Fruit fly (Drosophila melanogaster): ENCODE results near the gene CG33286.

The CG33286 gene

DNA sequence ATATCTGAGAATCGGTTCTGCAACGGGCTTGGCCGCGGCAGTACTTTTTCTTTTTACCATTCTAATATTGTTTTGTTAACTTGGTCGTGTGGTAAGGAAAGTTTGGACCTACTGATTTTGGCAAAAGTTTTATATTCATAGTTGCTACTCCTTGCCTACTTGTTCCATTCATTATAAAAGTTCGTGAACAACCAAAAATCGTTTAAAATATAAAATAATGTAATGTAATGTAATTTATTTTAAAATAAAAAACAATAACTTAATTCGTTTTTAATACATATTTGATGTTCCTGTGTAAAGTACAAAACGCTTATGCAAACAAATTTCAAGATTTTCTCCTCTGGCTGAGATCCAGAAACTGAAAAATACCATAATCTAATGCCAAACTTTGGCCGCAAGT is at the start of gene CG33286:
Gene CG33286 (minus strand): TSS at position 101 of the 400 bp plus-strand sequence.
- TF ChIP-seq psq (optimal IDR thresholded peaks at IDR 0.05) (no peak), CG8478 (optimal IDR thresholded peaks at IDR 0.05) (no peak), Dll (optimal IDR thresholded peaks at IDR 0.05) (no peak), EcR (GFP tag; optimal IDR thresholded peaks at IDR 0.05) (no peak), pan (optimal IDR thresholded peaks at IDR 0.05) (no peak), usp (GFP tag; optimal IDR thresholded peaks at IDR 0.05) (no peak)

DNA sequence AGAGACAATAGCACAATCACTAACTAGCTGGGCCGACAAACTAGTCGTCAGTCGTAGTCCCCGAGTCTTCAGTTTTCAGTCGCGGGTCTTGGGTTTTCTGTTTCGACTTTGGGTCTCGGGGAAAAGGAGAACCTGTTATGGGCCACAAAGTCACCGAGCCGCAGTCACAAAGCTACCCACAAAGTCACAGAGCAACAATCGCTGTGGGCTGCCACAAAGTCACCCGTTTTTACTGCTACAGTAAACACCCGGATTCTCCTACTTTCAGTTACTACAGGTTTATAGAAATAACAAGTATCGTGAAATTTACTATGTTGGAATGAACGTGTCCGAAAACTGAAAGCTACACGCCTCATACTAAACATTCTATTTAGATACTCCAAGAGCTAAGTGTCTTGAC is 49.3 kb upstream of the CG33286 start:
- TF ChIP-seq CG8478 (optimal IDR thresholded peaks at IDR 0.05) (no peak), usp (GFP tag; optimal IDR thresholded peaks at IDR 0.05) (no peak), pan (optimal IDR thresholded peaks at IDR 0.05) (no peak), Dll (optimal IDR thresholded peaks at IDR 0.05) (no peak), EcR (GFP tag; optimal IDR thresholded peaks at IDR 0.05) (no peak), psq (optimal IDR thresholded peaks at IDR 0.05) (no peak)

DNA sequence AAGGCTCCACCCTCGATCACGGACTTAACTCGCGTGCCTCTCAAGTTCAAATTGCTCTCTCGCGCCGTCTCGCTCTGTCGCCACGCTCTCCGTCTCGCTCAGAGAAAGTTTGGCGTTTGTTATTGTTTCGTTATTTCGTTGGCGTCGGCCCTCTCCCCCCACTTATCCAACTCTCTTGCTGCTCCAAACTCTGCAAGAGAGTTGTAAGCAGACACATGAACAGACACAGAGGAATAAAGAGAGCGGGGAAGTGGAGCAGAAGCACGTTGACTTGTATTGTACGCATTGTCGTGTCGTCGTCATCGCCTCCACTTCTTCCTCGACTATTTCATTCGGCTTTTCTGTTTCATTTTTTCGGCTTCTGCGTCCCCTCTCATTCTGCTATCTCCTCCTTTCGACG is 48.9 kb upstream of the CG33286 start:
- TF ChIP-seq EcR (GFP tag; optimal IDR thresholded peaks at IDR 0.05) = peak in 1 of 2 experiments; percentile 87
- no peak for TF ChIP-seq psq (optimal IDR thresholded peaks at IDR 0.05)
- peak; percentile 89 for TF ChIP-seq Dll (optimal IDR thresholded peaks at IDR 0.05)
- TF ChIP-seq CG8478 (optimal IDR thresholded peaks at IDR 0.05) = no peak
- TF ChIP-seq usp (GFP tag; optimal IDR thresholded peaks at IDR 0.05) = no peak
- no peak for TF ChIP-seq pan (optimal IDR thresholded peaks at IDR 0.05)

dm6 chr3L:21014516-21014945 is 40.0 kb upstream of the CG33286 start:
- TF ChIP-seq pan (optimal IDR thresholded peaks at IDR 0.05) = no peak
- TF ChIP-seq Dll (optimal IDR thresholded peaks at IDR 0.05) = no peak
- TF ChIP-seq CG8478 (optimal IDR thresholded peaks at IDR 0.05) = no peak
- TF ChIP-seq EcR (GFP tag; optimal IDR thresholded peaks at IDR 0.05) = no peak
- no peak for TF ChIP-seq usp (GFP tag; optimal IDR thresholded peaks at IDR 0.05)
- TF ChIP-seq psq (optimal IDR thresholded peaks at IDR 0.05) = no peak

DNA sequence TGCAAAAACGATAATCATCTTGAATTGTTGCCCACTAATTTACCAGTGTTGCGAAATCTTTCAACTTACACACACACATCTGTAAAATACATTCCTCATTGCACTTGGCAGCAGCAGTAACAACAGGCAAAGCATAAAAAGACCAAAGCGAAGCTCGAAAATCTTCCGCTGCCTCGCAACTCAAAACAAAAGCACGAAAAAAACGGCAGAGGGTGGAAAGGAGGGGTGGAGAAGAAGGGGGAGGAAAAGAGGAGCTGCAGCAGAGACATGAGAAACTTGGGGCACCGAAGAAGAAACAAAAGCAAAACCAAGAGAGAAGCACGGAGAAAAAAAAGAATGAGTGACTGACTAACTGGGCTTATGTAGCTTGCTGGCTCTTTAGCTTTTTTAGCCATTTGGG is 39.0 kb upstream of the CG33286 start:
- TF ChIP-seq psq (optimal IDR thresholded peaks at IDR 0.05) (no peak), pan (optimal IDR thresholded peaks at IDR 0.05) (no peak), EcR (GFP tag; optimal IDR thresholded peaks at IDR 0.05) (no peak), CG8478 (optimal IDR thresholded peaks at IDR 0.05) (no peak), usp (GFP tag; optimal IDR thresholded peaks at IDR 0.05) (no peak), Dll (optimal IDR thresholded peaks at IDR 0.05) (no peak)

DNA sequence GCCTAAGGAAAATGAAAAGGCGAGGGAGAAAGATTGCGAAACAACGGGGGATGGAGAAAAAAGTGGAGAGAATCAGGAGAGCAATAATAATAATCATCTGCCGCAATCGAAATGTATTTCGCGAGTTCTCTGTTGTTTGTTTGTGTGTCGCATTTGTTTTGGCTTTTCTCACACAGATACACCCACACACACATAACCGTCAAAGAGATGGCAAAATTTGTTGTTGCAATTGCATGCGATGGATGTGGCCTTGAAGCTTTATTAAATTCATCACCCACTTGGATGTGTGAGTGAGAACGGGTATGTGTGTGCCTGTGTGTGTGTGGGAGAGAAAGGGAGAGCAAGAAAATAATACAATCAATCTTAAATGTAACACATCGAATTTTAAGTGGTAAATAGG is 37.2 kb upstream of the CG33286 start:
- TF ChIP-seq Dll (optimal IDR thresholded peaks at IDR 0.05) = peak; percentile 52
- TF ChIP-seq usp (GFP tag; optimal IDR thresholded peaks at IDR 0.05) = no peak

DNA sequence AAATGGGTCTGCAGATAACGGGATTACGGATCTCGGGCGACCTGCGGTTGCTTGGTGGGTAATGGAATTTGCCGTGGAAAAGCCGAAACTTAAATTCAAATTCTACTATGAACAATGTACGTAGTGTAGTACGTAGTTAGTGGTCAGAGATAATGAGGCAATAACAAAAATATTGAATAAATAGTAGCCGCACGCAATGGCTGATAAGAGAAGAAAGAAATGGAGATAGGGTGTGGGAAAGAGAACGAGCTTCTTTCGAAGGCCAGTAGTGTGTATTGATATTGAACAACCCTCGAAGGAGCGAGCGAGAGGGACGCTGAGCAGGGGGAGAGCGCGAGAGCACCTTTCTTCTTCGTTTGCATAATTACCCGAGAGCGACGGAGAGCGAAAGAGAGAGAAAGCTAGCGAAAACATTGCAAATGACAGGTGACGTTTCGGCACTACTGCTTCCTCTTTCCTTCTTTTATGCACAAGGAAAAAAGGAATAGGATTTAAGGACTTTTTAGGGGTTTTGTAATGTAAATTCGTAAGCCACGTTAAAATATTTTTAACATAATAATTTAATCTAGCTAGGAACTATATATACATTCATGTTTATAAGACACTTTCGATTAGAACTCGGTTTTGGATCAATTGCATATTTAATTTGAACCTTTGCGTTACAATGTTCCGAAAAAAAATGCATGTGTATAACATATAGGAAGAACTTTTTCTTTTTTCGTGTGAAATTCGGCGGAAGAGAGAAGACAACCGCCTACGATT is 36.5 kb upstream of the CG33286 start:
- TF ChIP-seq Dll (optimal IDR thresholded peaks at IDR 0.05) = peak; percentile 74
- no peak for TF ChIP-seq CG8478 (optimal IDR thresholded peaks at IDR 0.05)
- no peak for TF ChIP-seq psq (optimal IDR thresholded peaks at IDR 0.05)
- no peak for TF ChIP-seq usp (GFP tag; optimal IDR thresholded peaks at IDR 0.05)
- TF ChIP-seq pan (optimal IDR thresholded peaks at IDR 0.05) = no peak
- no peak for TF ChIP-seq EcR (GFP tag; optimal IDR thresholded peaks at IDR 0.05)

DNA sequence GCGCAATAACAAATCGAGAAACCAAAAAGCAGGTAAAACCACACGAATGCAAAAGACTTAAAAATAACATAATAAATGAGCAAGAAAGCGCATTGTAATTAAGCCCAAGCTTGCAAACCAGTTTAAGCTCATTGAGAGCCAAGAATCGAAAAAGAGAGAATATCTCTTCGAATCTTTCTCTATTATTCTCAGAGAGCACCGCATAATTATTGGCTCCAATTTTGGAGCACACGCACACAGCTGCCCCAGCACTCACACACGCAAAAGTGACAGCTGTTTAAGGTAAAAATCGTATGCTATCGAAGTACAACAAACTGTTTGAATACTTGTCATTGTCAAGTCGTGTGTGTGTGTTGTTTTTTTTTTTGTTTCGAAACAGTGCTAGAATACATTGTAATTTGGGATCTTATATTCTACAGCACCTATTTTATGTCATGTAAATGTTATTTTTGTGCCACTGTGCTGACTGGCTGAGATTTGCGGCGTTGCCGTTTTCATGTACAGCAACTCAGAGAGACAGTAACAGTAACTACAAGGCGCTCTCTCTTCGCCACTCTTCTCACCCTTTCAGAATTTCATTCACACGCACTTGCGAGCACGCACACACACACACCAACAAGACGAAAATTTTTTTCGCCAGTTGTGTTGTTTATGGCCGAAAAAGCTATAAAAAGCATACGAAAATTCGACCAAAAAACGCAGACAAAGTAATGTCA is 35.1 kb upstream of the CG33286 start:
- TF ChIP-seq CG8478 (optimal IDR thresholded peaks at IDR 0.05) (no peak), Dll (optimal IDR thresholded peaks at IDR 0.05) (peak; percentile 66), EcR (GFP tag; optimal IDR thresholded peaks at IDR 0.05) (no peak)

DNA sequence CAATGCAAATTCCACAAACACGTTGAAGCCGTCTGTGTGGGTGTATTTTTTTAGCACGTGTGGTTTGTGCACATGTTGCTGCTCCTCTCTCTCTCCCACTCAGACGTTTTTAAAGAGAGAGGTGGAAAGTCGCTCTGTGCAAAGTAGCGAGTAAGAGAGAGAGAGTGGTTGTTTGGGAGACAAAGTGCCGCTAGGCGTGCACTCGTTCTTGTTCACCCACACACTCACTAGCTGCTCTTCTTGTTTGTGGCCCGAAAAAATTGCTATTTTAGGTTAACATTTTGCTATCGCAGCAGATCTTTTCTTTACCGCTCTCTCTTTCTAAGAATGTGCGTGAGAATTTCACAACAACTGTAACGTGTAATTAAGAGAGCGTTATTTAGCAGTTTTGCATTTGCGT is 34.4 kb upstream of the CG33286 start:
- TF ChIP-seq CG8478 (optimal IDR thresholded peaks at IDR 0.05) = no peak
- TF ChIP-seq EcR (GFP tag; optimal IDR thresholded peaks at IDR 0.05) = no peak
- TF ChIP-seq Dll (optimal IDR thresholded peaks at IDR 0.05) = peak; percentile 44
- TF ChIP-seq psq (optimal IDR thresholded peaks at IDR 0.05) = no peak
- no peak for TF ChIP-seq usp (GFP tag; optimal IDR thresholded peaks at IDR 0.05)
- no peak for TF ChIP-seq pan (optimal IDR thresholded peaks at IDR 0.05)

DNA sequence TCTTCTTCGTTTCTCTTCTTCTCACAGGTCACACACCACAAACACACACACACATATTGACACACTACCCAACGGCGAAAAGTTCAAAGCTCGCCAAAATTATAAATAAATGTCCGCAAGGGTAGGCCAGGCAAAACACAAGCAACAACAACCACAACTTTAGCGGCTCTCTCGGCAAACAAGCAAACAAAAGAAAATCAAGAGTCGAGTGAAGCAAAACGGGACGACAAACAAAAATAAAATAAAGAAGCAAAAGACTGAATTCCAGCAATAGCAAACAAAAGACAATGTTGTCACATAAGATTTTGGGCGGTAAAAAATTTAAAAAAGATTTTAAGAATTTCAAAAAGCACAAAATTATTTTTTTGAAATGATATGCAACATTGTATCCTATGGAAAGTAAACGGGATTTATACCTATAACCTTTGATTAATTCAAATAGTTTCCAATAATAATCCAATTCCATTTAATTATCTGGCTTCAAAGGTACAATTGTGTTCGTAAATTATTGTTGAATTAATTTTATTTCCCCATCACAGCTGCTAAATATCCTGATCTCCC is 33.8 kb upstream of the CG33286 start:
- TF ChIP-seq CG8478 (optimal IDR thresholded peaks at IDR 0.05) (no peak), EcR (GFP tag; optimal IDR thresholded peaks at IDR 0.05) (peak in 1 of 2 experiments; percentile 17)

DNA sequence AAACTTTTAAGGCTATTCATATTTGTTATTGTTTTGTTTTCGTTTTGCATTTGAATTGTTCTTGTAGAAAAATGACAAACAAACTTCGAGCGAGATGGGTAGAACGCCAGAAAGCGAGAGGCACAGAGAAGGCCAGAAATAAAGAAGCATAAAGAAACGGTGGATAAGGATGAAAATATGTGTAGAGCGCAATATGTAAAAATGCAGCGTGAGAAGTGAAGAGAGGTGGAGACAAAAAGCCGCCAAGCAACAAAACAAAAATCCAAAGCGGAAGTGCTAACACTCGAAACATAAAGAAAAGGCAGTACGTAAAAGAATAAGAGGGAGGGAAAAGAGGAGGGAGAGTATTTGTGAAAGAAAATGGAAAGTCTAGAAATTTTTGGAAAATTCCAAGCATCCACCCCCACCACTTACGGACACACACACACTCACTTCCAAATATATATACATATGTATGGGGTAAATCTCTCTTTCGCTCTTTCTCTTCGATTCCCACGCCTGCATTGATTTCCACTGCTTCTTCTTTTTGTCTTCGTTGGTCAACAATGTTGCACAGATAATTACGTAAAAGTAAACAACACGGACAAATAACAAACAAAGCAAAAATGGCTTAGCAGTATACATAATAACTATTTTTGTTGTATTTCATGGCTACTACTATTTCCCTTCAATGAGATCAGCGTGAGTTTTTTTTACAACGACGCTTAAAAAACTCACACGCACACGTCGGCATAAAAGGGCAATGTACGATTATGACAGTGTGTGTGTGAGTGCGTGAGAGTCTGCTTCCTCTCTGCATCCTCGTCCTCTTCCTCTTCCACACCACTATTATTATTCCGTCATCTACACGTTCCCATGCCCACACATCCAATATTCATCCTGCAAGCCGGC is 33.1 kb upstream of the CG33286 start:
- TF ChIP-seq usp (GFP tag; optimal IDR thresholded peaks at IDR 0.05) = no peak
- no peak for TF ChIP-seq EcR (GFP tag; optimal IDR thresholded peaks at IDR 0.05)
- TF ChIP-seq CG8478 (optimal IDR thresholded peaks at IDR 0.05) = no peak
- no peak for TF ChIP-seq pan (optimal IDR thresholded peaks at IDR 0.05)
- TF ChIP-seq psq (optimal IDR thresholded peaks at IDR 0.05) = no peak
- no peak for TF ChIP-seq Dll (optimal IDR thresholded peaks at IDR 0.05)

Data from whole organism.